Worm (Caenorhabditis elegans) whole organism, L4 larva: Measurements from ENCODE around the gene srt-43.

Experiments
- D1046.2 ChIP-seq: fragments of 200-800 bp; sonication (Bioruptor generic); IDR thresholded peaks from 2 replicates; pipeline ENCODE4 v1.3.6; 2022; ENCODE audit warnings: missing genetic modification characterization, missing compliant biosample characterization
- F44E2.7 ChIP-seq: fragments of 200-800 bp; sonication (Bioruptor generic); IDR thresholded peaks from 2 replicates; pipeline ENCODE4 v2.1.2; 2022; ENCODE audit warnings: missing genetic modification characterization, missing compliant biosample characterization
- Y48G9A.11 ChIP-seq: fragments of 200-800 bp; sonication (Bioruptor generic); IDR thresholded peaks from 2 replicates; pipeline ENCODE4 v1.3.6; 2022; ENCODE audit warnings: missing genetic modification reagents, missing genetic modification characterization, missing compliant biosample characterization
- aly-2 ChIP-seq: sonication (generic microtip); optimal IDR thresholded peaks from 2 replicates; lab custom pipeline; 2018; ENCODE audit warnings: missing biosample characterization, missing genetic modification characterization
- ama-1 ChIP-seq: fragments of 150-350 bp; optimal IDR thresholded peaks from 2 replicates; lab custom pipeline; 2014; ENCODE audit warnings: inconsistent platforms, mixed read lengths
- arid-1 ChIP-seq: fragments of 200-800 bp; sonication (Bioruptor generic); conservative IDR thresholded peaks from 2 replicates; pipeline ENCODE4 v1.3.6; 2022; ENCODE audit warnings: missing genetic modification reagents, missing genetic modification characterization, missing compliant biosample characterization
- ceh-20 ChIP-seq: fragments of 200-800 bp; sonication (Bioruptor generic); IDR thresholded peaks from 2 replicates; pipeline ENCODE4 v1.3.6; 2022; ENCODE audit warnings: missing genetic modification reagents, missing genetic modification characterization, missing compliant biosample characterization
- ceh-44 ChIP-seq: fragments of 200-800 bp; sonication (Bioruptor generic); IDR thresholded peaks from 2 replicates; pipeline ENCODE4 v1.3.6; 2022; ENCODE audit warnings: missing genetic modification reagents, missing genetic modification characterization, missing compliant biosample characterization
- cey-2 ChIP-seq: sonication (generic microtip); optimal IDR thresholded peaks from 3 replicates; lab custom pipeline; 2017; ENCODE audit warnings: missing genetic modification characterization, mild to moderate bottlenecking, missing compliant biosample characterization, antibody characterized with exemption, borderline replicate concordance; ENCODE audit not compliant: insufficient read depth
- ctbp-1 ChIP-seq: fragments of 200-800 bp; sonication (Bioruptor generic); IDR thresholded peaks from 2 replicates; pipeline ENCODE4 v1.3.6; 2022; ENCODE audit warnings: missing genetic modification reagents, missing genetic modification characterization, missing compliant biosample characterization
- daf-16 ChIP-seq, 3 experiments: sonication (generic microtip); optimal IDR thresholded peaks; 2 replicates each; lab custom pipeline; 2016 to 2017; ENCODE audit warnings: missing genetic modification characterization in 3 of 3, missing genetic modification reagents in 3 of 3, mild to moderate bottlenecking in 2 of 3, missing compliant biosample characterization in 2 of 3, missing biosample characterization in 1 of 3, moderate library complexity in 1 of 3
- daf-19 ChIP-seq: fragments of 200-800 bp; sonication (Bioruptor generic); conservative IDR thresholded peaks from 2 replicates; pipeline ENCODE4 v1.3.6; 2022; ENCODE audit warnings: missing genetic modification characterization, missing compliant biosample characterization
- dmd-6 ChIP-seq: fragments of 200-800 bp; sonication (Bioruptor generic); IDR thresholded peaks from 2 replicates; pipeline ENCODE4 v1.3.6; 2022; ENCODE audit warnings: missing genetic modification reagents, missing genetic modification characterization, missing compliant biosample characterization
- dve-1 ChIP-seq: sonication (generic microtip); optimal IDR thresholded peaks from 2 replicates; lab custom pipeline; 2017; ENCODE audit warnings: antibody characterized with exemption, mild to moderate bottlenecking, missing genetic modification characterization, missing compliant biosample characterization; ENCODE audit not compliant: insufficient read depth
- fkh-10 ChIP-seq: fragments of 150-350 bp; optimal IDR thresholded peaks from 2 replicates; lab custom pipeline; 2014; ENCODE audit warnings: missing biosample characterization, missing genetic modification reagents, missing genetic modification characterization
- hif-1 ChIP-seq, 2 experiments: sonication (generic microtip); optimal IDR thresholded peaks; 2 replicates each; lab custom pipeline; 2016 to 2017; ENCODE audit warnings: missing compliant biosample characterization in 2 of 2, missing genetic modification characterization in 2 of 2, missing genetic modification reagents in 2 of 2, missing genotype in 2 of 2, mild to moderate bottlenecking in 1 of 2
- hlh-11 ChIP-seq: fragments of 200-800 bp; sonication (Bioruptor generic); optimal IDR thresholded peaks from 2 replicates; lab custom pipeline; 2018; ENCODE audit warnings: mild to moderate bottlenecking, missing genetic modification characterization, missing compliant biosample characterization
- jun-1 ChIP-seq: fragments of 150-350 bp; optimal IDR thresholded peaks from 2 replicates; lab custom pipeline; 2014; ENCODE audit warnings: missing biosample characterization, missing genetic modification reagents, missing genetic modification characterization
- lin-1 ChIP-seq: fragments of 200-800 bp; sonication (Bioruptor generic); IDR thresholded peaks from 2 replicates; pipeline ENCODE4 v1.3.6; 2022; ENCODE audit warnings: missing genetic modification reagents, missing genetic modification characterization, missing compliant biosample characterization
- lsy-2 ChIP-seq, 2 experiments: fragments of 150-350 bp in 1 of 2; sonication (generic microtip) in 1 of 2; optimal IDR thresholded peaks; 2 replicates each; lab custom pipeline; 2014 to 2017; ENCODE audit warnings: missing biosample characterization in 2 of 2, missing genetic modification characterization in 2 of 2
- madf-5 ChIP-seq, 2 experiments: fragments of 200-800 bp; sonication (Bioruptor generic); IDR thresholded peaks; 2 replicates each; pipeline ENCODE4 v1.3.6; 2022; ENCODE audit warnings: missing compliant biosample characterization in 2 of 2, missing genetic modification characterization in 2 of 2
- mdt-29 ChIP-seq: fragments of 200-800 bp; sonication (Bioruptor generic); IDR thresholded peaks from 2 replicates; pipeline ENCODE4 v1.3.6; 2022; ENCODE audit warnings: missing genetic modification reagents, missing genetic modification characterization, missing compliant biosample characterization
- mep-1 ChIP-seq: fragments of 150-350 bp; sonication (generic microtip); optimal IDR thresholded peaks from 3 replicates; lab custom pipeline; 2014; ENCODE audit warnings: missing biosample characterization, missing genetic modification characterization
- nhr-11 ChIP-seq: fragments of 150-350 bp; optimal IDR thresholded peaks from 2 replicates; lab custom pipeline; 2014; ENCODE audit warnings: missing biosample characterization, missing genetic modification characterization
- nhr-25 ChIP-seq: sonication (generic microtip); optimal IDR thresholded peaks from 2 replicates; lab custom pipeline; 2017; ENCODE audit warnings: missing genetic modification characterization, mild to moderate bottlenecking, missing compliant biosample characterization, antibody characterized with exemption, moderate library complexity, borderline replicate concordance; ENCODE audit not compliant: insufficient read depth
- nhr-28 ChIP-seq: fragments of 150-350 bp; optimal IDR thresholded peaks from 2 replicates; lab custom pipeline; 2014; ENCODE audit warnings: missing biosample characterization, missing genetic modification characterization
- nhr-6 ChIP-seq: fragments of 150-350 bp; optimal IDR thresholded peaks from 2 replicates; lab custom pipeline; 2014; ENCODE audit warnings: missing biosample characterization, missing genetic modification characterization
- nhr-77 ChIP-seq: fragments of 150-350 bp; optimal IDR thresholded peaks from 2 replicates; lab custom pipeline; 2014; ENCODE audit warnings: missing biosample characterization, missing genetic modification characterization
- pha-4 ChIP-seq, 2 experiments: fragments of 150-350 bp in 1 of 2; fragments of 200-800 bp in 1 of 2; sonication (Bioruptor generic) in 1 of 2; IDR thresholded peaks in 1 of 2; optimal IDR thresholded peaks in 1 of 2; 2 replicates each; pipeline versions ENCODE4 v1.3.6 to Lab custom; 2014 to 2022; ENCODE audit warnings: missing genetic modification characterization in 2 of 2, missing genetic modification reagents in 2 of 2, missing biosample characterization in 1 of 2, missing compliant biosample characterization in 1 of 2
- pqm-1 ChIP-seq: sonication (generic microtip); optimal IDR thresholded peaks from 2 replicates; lab custom pipeline; 2017; ENCODE audit warnings: missing biosample characterization, missing genetic modification characterization
- saeg-2 ChIP-seq: fragments of 200-800 bp; sonication (Bioruptor generic); IDR thresholded peaks from 2 replicates; pipeline ENCODE4 v1.3.6; 2022; ENCODE audit warnings: missing genetic modification reagents, missing genetic modification characterization, missing compliant biosample characterization
- sdz-12 ChIP-seq: fragments of 200-800 bp; sonication (Bioruptor generic); optimal IDR thresholded peaks from 2 replicates; lab custom pipeline; 2018; ENCODE audit warnings: mild to moderate bottlenecking, missing genetic modification characterization, missing compliant biosample characterization
- set-16 ChIP-seq: fragments of 200-800 bp; sonication (Bioruptor generic); IDR thresholded peaks from 2 replicates; pipeline ENCODE4 v1.3.6; 2022; ENCODE audit warnings: missing genetic modification reagents, missing genetic modification characterization, missing compliant biosample characterization
- skn-1 ChIP-seq: fragments of 150-350 bp; optimal IDR thresholded peaks from 2 replicates; lab custom pipeline; 2014; ENCODE audit warnings: missing biosample characterization, missing genetic modification characterization
- snpc-4 ChIP-seq: fragments of 150-350 bp; optimal IDR thresholded peaks from 2 replicates; lab custom pipeline; 2014; ENCODE audit warnings: missing biosample characterization, missing genetic modification characterization
- vab-7 ChIP-seq: fragments of 200-800 bp; sonication (Bioruptor generic); IDR thresholded peaks from 2 replicates; pipeline ENCODE4 v1.3.6; 2022; ENCODE audit warnings: missing genetic modification reagents, missing genetic modification characterization, missing compliant biosample characterization
- zfp-2 ChIP-seq: sonication (generic microtip); optimal IDR thresholded peaks from 2 replicates; lab custom pipeline; 2016; ENCODE audit warnings: mild to moderate bottlenecking, missing genetic modification characterization, missing compliant biosample characterization
- ztf-11 ChIP-seq: fragments of 150-350 bp; optimal IDR thresholded peaks from 2 replicates; lab custom pipeline; 2014; ENCODE audit warnings: missing biosample characterization, missing genetic modification characterization
- ztf-7 ChIP-seq: fragments of 150-350 bp; optimal IDR thresholded peaks from 2 replicates; lab custom pipeline; 2014; ENCODE audit warnings: missing biosample characterization, missing genetic modification characterization

Gene srt-43

ce11 chrV:12733465-12734248, 35.4 kb upstream of the srt-43 start, which contains the start of the genes dhs-21 and xbx-9 (continued):
- no peak for TF ChIP-seq mep-1
- TF ChIP-seq hif-1 (tag; optimal IDR thresholded peaks at IDR 0.05; lab: Kevin White, UChicago): no peak
- no peak for TF ChIP-seq skn-1 (tag; lab: Kevin White, UChicago)
- TF ChIP-seq lsy-2 (tag; optimal IDR thresholded peaks at IDR 0.05; lab: Kevin White, UChicago): no peak
- TF ChIP-seq Y48G9A.11: no peak
- TF ChIP-seq saeg-2 (GFP tag; lab: Robert Waterston, UW): no peak
- no peak for TF ChIP-seq ctbp-1 (GFP tag; lab: Robert Waterston, UW)
- no peak for TF ChIP-seq D1046.2

DNA sequence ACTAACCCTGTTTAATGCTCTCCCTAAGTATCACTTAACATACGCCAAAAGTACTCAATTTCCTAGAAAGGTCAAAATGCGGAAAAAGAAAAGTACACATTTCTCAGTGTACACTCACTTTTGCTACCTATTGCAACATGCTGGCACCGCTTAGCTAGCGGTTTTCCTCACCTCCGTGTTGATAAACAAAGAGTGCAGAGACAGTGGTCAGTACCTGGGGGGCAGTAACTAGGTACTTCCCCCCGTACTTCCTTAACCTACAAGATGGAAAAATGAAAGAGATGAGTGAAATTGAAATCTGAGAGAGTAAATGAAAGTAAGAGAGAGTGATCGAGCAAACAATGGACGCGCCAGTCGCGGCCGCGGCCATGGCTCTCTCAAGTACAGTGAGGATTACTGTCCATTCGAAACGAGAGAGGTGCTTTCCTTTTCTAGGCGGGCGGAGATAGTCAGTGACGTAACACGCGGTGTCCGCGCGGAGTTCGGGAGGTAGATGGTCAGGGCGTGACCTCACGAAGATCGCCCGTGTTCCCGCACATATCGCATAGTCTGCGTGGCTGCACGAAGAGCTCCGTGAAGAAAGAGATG, 32.8 kb upstream of the srt-43 start, which contains the start of gene cky-1:
Gene cky-1, plus strand, starts transcription at position 538 of the 588 bp plus-strand sequence.
- TF ChIP-seq hlh-11 (tag; lab: Kevin White, UChicago) (peak; percentile 8), jun-1 (tag; lab: Kevin White, UChicago) (no peak), set-16 (peak; percentile 58; the same call in 1 of the 2 replicates), daf-19 (GFP tag; lab: Robert Waterston, UW) (0 out of 2 replicates have a peak, but pooled peaks have one; percentile 59)
- TF ChIP-seq, all 104 proteins: peak for 3

ce11 chrV:12741684-12742083, 27.4 kb upstream of the srt-43 start, which contains the start of gene hrg-7:
hrg-7 (plus strand) TSS chrV:12742041.
- TF ChIP-seq ama-1 (lab: Kevin White, UChicago) (no peak), dve-1 (tag; lab: Kevin White, UChicago) (peak; percentile 64), lsy-2 (tag; optimal IDR thresholded peaks at IDR 0.05; lab: Kevin White, UChicago) (peak in 1 of 2 experiments; percentile 10), nhr-25 (tag; lab: Kevin White, UChicago) (no peak), ztf-7 (tag; lab: Kevin White, UChicago) (peak; percentile 96), snpc-4 (tag; lab: Kevin White, UChicago) (no peak), cey-2 (tag; lab: Kevin White, UChicago) (no peak), hlh-11 (tag; lab: Kevin White, UChicago) (peak; percentile 51), nhr-28 (tag; lab: Kevin White, UChicago) (peak; percentile 69), nhr-6 (peak; percentile 40), mdt-29 (GFP tag; lab: Robert Waterston, UW) (no peak), vab-7 (GFP tag; lab: Robert Waterston, UW) (no peak), Y48G9A.11 (no peak), arid-1 (GFP tag; lab: Robert Waterston, UW) (no peak), daf-16 (GFP tag; optimal IDR thresholded peaks at IDR 0.05; lab: Kevin White, UChicago) (no peak), daf-16 (tag; optimal IDR thresholded peaks at IDR 0.05; lab: Kevin White, UChicago) (peak; percentile 63), pqm-1 (tag; lab: Kevin White, UChicago) (peak; percentile 81), dmd-6 (peak; percentile 39; the same call in 1 of the 2 replicates), zfp-2 (tag; lab: Kevin White, UChicago) (no peak), mep-1 (peak; percentile 10)

DNA sequence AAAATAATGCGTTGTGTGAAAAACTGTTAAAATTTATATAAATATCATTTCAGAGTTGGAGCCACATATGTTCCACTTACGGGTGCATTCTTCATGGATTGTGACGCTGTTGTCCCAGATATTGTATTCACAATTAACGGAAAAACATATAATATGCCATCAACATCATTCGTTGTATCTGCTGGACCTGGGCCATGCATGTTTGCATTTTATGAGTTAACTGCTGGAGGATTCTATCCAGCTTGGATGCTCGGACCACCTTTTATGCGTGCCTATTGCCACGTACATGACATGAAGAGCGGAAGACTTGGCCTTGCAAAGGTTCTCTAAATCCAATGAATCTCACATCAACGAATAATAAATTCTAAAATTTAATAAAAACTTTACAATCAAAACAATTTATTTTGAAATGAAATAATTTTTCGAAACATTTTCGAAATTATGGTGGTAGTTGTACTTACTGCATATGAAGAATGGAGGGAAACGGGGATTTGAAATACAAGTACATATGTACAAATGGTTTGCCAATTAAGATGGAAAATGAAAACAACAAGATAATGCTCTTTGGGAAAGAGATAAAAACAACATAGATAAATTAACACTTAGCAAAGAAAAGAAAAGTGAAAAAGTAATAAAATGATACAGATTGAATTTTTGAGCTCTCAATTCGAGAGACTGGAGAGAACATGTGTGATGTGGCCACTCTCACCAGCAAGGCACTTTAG, 25.1 kb upstream of the srt-43 start:
- TF ChIP-seq dmd-6 (no peak), ceh-44 (GFP tag; lab: Robert Waterston, UW) (no peak), sdz-12 (GFP tag; lab: Kevin White, UChicago) (no peak), pqm-1 (tag; lab: Kevin White, UChicago) (peak; percentile 28), lin-1 (GFP tag; lab: Robert Waterston, UW) (no peak), ceh-20 (no peak), F44E2.7 (GFP tag; lab: Robert Waterston, UW) (no peak), madf-5 (GFP tag; IDR thresholded peaks at IDR 0.05; lab: Robert Waterston, UW) (no peak), fkh-10 (GFP tag; lab: Kevin White, UChicago) (no peak), mdt-29 (GFP tag; lab: Robert Waterston, UW) (no peak), ztf-11 (no peak), nhr-11 (tag; lab: Kevin White, UChicago) (no peak), ctbp-1 (GFP tag; lab: Robert Waterston, UW) (no peak), lsy-2 (tag; optimal IDR thresholded peaks at IDR 0.05; lab: Kevin White, UChicago) (no peak), saeg-2 (GFP tag; lab: Robert Waterston, UW) (no peak), aly-2 (tag; lab: Kevin White, UChicago) (no peak), pha-4 (GFP tag; IDR thresholded peaks at IDR 0.05; lab: Robert Waterston, UW) (no peak), pha-4 (tag; optimal IDR thresholded peaks at IDR 0.05; lab: Kevin White, UChicago) (no peak), ama-1 (lab: Kevin White, UChicago) (no peak), nhr-77 (tag; lab: Kevin White, UChicago) (no peak), jun-1 (tag; lab: Kevin White, UChicago) (no peak)
